Worm (Caenorhabditis elegans) whole organism, dauer: ENCODE measurements around the gene ufl-1.

Source experiments
- unc-62 ChIP-seq: sonication (generic microtip); optimal IDR thresholded peaks from 2 replicates; lab custom pipeline; 2017; ENCODE audit warnings: missing biosample characterization, missing genetic modification reagents, missing genetic modification characterization

ufl-1 gene

DNA sequence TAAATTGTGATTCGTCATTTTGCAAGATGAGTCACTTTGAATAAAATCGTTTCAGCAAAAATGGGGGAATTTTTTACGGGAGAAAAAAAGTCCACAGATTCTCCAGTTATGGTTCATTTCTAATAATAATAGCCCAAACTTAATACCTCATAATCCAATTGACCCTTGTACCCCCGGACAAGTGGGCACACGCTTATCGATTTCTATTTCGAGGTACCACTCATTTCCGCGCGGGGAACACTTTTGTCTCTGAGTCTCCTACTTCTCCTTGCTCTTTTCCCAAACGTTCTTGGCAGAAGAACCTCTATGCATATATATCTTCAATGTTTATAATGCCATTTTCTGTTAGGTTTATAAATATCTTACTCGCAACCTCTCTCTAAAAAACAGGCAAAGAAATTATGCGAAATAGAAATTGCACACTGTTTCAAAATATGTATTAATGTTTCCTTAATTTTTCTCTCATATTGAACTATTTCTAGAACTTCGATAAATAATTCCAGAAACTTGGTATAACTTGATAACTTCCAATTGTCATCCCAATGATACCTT, 19.5 kb downstream of the ufl-1 start, which contains the start of gene gldi-4:
Gene gldi-4 (plus strand): TSS at position 502 of the 552 bp plus-strand sequence.
- TF ChIP-seq unc-62 (GFP tag; lab: Kevin White, UChicago), result no peak

- no peak for TF ChIP-seq unc-62 (GFP tag; lab: Kevin White, UChicago)
Observed at ce11 chrIV:7016502-7016901, 20.2 kb downstream of the ufl-1 start.

ce11 chrIV:7012731-7013445, 23.8 kb downstream of the ufl-1 start:
- TF ChIP-seq unc-62 (GFP tag; lab: Kevin White, UChicago), result no peak

DNA sequence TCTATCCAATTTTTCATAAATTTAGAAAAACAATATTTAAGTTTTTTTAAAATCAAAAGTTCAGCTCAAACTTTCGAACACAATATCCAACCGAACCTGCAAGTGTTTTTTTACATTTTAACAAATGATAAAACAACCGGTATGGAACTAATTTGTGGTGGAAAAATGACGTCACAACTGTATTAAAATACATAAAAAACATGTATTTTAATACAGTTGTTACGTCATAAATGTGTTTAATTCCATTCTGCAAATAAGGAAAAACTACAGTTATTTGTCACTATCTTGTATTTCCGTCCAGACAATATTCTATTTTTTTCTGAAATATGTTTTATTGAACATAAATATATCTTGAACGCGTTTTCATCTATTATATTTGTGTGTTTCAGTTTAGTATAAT, 24.4 kb downstream of the ufl-1 start:
- TF ChIP-seq unc-62 (GFP tag; lab: Kevin White, UChicago), result no peak

DNA sequence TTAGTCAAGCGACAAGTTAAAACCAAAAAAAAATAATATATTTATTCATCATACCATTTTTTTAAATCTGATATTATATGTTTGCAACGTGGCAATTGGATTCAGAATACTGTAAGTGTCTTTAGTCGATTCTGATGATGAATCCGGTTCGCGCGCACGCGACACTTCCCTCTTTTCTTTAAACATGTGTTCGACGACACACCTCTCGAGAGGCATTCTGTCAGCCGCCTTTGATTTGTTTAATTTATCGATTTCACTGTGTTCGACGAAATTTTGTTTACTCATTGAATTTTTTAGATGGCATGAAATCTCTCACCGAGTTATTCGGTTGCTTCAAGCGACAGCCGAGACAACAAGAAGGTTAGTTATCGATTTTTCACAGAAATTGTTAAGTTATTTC, 24.9 kb downstream of the ufl-1 start, which contains the start of gene trxr-1:
Gene trxr-1 (plus strand): TSS at position 227 of the 400 bp plus-strand sequence.
- TF ChIP-seq unc-62 (GFP tag; lab: Kevin White, UChicago), result no peak

ce11 chrIV:7010835-7011234, 25.8 kb downstream of the ufl-1 start, which contains the start of gene C25A8.1:
Gene C25A8.1, plus strand, starts transcription at chrIV:7011135.
- no peak for TF ChIP-seq unc-62 (GFP tag; lab: Kevin White, UChicago)

DNA sequence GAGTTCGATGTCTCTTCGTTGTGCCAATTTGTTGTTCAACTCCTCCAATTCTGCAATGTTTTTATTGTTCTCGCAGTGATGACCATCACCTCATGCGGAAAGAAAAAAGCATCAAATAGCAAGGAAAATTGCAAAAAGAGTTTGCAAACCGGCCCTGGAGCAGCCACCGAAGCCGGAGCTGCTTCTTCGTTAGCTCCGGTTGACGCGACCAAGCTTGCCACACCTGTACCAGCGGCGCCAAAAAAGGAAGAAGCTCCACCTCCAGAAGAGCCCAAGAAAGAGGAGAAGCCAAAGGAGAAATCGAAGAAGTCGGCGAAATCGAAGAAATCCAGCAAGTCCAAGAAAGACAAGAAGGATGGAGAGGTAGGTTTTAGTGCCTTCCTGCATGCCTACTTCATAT, 26.5 kb downstream of the ufl-1 start:
- TF ChIP-seq unc-62 (GFP tag; lab: Kevin White, UChicago), result no peak

- TF ChIP-seq unc-62 (GFP tag; lab: Kevin White, UChicago), result no peak
Observed at ce11 chrIV:7009531-7009930, 27.1 kb downstream of the ufl-1 start, which contains the start of gene C25A8.2. Gene C25A8.2, plus strand, starts transcription at chrIV:7009831.

- TF ChIP-seq unc-62 (GFP tag; lab: Kevin White, UChicago), result no peak
Observed at ce11 chrIV:7003323-7003722, 33.3 kb downstream of the ufl-1 start, which contains the start of gene cht-3. Gene cht-3, plus strand, starts transcription at chrIV:7003623.

DNA sequence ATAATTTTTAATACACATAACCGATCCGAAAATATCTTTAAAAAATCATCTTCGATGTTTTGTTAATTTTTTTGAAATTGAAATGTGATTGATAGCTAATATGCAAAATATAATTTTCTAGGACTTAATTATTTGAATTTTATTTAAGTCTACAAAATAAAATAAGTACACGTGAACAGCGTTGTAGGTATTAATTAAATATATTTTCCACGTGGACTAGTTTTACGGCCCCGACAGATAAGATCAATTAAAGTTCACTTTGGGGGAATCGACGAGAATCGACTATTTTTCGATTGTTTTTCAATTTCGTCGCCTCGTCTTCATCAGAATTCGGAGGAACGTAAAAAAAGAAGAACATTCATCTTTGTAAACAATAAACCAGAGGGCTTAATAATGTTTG, 37.5 kb downstream of the ufl-1 start, which contains the start of gene C25A8.5:
Gene C25A8.5 (plus strand): TSS at position 301 of the 400 bp plus-strand sequence.
- no peak for TF ChIP-seq unc-62 (GFP tag; lab: Kevin White, UChicago)

ce11 chrIV:6997918-6998317, 38.7 kb downstream of the ufl-1 start:
- no peak for TF ChIP-seq unc-62 (GFP tag; lab: Kevin White, UChicago)

DNA sequence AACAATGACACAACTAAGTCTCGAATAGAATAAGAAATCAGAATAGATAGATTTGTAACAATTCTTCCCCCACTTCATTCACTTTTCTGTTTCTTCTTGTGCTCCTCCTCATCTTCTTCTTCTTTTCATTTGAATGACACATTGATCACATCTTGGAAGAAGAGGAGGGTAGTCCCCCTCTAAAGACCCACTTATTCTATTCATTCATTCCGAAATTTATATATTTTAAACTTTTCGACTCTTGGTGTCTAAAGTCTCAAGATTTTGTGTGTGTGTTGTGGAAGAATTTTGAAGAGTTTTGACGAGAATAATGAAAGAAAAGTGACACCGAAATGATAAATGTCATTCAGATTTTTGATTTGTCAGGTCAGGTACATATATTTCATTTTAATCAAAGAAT, 45.6 kb downstream of the ufl-1 start:
- no peak for TF ChIP-seq unc-62 (GFP tag; lab: Kevin White, UChicago)

DNA sequence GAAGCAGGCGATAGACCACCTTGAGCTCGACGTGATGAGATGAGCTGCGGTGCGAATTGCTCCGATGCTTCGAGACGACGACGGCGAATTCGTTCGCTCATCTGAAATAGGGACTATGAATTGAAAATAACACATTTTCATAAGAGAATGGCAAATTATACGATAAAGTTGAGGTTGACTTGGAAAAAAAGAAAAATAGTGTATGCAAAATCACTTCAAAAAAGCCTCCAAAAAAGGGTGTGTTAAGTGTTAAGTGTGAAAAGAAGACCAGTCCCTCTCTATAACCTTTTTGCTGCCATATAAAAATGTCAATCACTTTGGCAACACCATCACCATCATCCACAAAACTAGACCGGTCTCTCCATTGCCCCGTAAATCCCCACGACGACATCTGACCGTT, 49.8 kb downstream of the ufl-1 start, which contains the start of gene prkl-1:
Gene prkl-1 (minus strand): TSS at position 101 of the 400 bp plus-strand sequence.
- TF ChIP-seq unc-62 (GFP tag; lab: Kevin White, UChicago), result no peak

DNA sequence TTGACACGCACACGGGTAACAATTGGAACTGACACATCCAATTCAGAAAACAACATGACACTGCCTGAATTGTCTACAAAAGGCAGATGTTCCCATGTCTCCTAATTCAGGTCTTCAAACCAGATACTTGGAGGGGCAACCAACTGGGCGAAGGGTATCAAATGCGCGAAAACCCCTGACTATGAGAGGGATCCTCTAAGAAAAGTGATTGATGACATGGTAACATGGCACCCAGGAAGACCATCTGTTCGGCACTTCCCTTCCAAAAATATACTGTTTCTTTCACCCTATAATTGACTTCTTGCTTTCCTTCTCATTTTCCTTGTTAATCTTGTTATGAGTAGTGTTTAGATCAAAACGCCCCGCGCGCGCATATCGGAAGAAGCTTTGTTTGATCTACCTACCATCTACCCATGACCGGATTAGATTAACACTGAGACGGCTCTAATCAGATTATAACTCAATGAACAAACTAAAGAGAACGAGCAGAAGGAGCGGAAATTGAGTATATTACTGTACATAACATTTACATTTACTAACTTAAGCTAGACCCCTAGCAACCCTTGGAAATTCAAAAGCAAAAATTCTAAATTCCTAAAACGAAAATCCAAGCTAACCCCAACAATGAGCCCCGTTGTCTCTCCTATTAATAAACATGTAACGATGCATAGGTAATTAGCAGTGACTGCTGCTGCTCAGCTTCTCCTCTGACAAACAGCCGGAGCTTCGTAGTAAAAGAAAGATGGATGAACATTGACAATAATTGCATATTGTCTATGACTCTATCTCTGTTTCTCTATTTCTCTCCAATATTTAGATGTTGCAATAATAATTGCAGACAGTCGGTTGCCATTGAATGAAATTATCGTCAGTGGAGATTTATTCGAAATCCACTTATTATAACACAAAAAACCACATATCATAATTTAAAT, 51.9 kb downstream of the ufl-1 start:
- TF ChIP-seq unc-62 (GFP tag; lab: Kevin White, UChicago), result no peak
